Fruit fly (Drosophila melanogaster) whole organism, embryonic: Measurements from ENCODE around the gene CG7789.
A peak's percentile ranks its signal among the peaks of the same experiment; 100 is the strongest.

ENCODE experiments used
- Abd-B ChIP-seq: fragments of 200-800 bp; sonication (Bioruptor generic); optimal IDR thresholded peaks from 2 replicates; lab custom pipeline; 2018; ENCODE audit warnings: missing biosample characterization, mild to moderate bottlenecking, missing genetic modification characterization, moderate library complexity
- Asciz ChIP-seq: fragments of 200-800 bp; sonication (Bioruptor generic); optimal IDR thresholded peaks from 2 replicates; lab custom pipeline; 2017; ENCODE audit warnings: missing biosample characterization, mild to moderate bottlenecking, missing genetic modification characterization, missing genetic modification reagents
- Awh ChIP-seq: fragments of 200-800 bp; sonication (Bioruptor generic); IDR thresholded peaks from 2 replicates; pipeline ENCODE4, ENCODE4 v1.3.6; 2022; ENCODE audit warnings: missing biosample characterization, missing genetic modification characterization
- BEAF-32 ChIP-seq: fragments of 200-800 bp; sonication (Bioruptor generic); optimal IDR thresholded peaks from 3 replicates; lab custom pipeline; 2017; ENCODE audit warnings: missing biosample characterization, missing genetic modification characterization, mild to moderate bottlenecking, moderate library complexity, missing genetic modification reagents
- Bgb ChIP-seq: fragments of 200-800 bp; sonication (Bioruptor generic); IDR thresholded peaks from 2 replicates; pipeline ENCODE4 v1.3.6; 2022; ENCODE audit warnings: missing biosample characterization, missing genetic modification characterization; ENCODE audit not compliant: partially characterized antibody
- CG11456 ChIP-seq: fragments of 200-800 bp; sonication (Bioruptor generic); IDR thresholded peaks from 3 replicates; pipeline ENCODE4 v1.3.6; 2022; ENCODE audit warnings: missing biosample characterization, missing genetic modification characterization
- CG12219 ChIP-seq: fragments of 200-800 bp; sonication (Bioruptor generic); optimal IDR thresholded peaks from 3 replicates; lab custom pipeline; 2018; ENCODE audit warnings: missing biosample characterization, mild to moderate bottlenecking, missing genetic modification characterization
- CG1233 ChIP-seq: fragments of 200-800 bp; sonication (Bioruptor generic); optimal IDR thresholded peaks from 4 replicates; lab custom pipeline; 2018; ENCODE audit warnings: missing biosample characterization, mild to moderate bottlenecking, missing genetic modification characterization
- CG15073 ChIP-seq: fragments of 200-800 bp; sonication (Bioruptor generic); optimal IDR thresholded peaks from 2 replicates; lab custom pipeline; 2016; ENCODE audit warnings: missing biosample characterization, missing genetic modification characterization
- CG16779 ChIP-seq: fragments of 200-800 bp; sonication (Bioruptor generic); IDR thresholded peaks from 2 replicates; pipeline ENCODE4 v1.3.6; 2022; ENCODE audit warnings: missing biosample characterization, missing genetic modification characterization
- CG2875 ChIP-seq: fragments of 200-800 bp; sonication (Bioruptor generic); optimal IDR thresholded peaks from 2 replicates; lab custom pipeline; 2017; ENCODE audit warnings: missing biosample characterization, mild to moderate bottlenecking, missing genetic modification characterization, missing genetic modification reagents
- CG32772 ChIP-seq: fragments of 200-800 bp; sonication (Bioruptor generic); IDR thresholded peaks from 2 replicates; pipeline ENCODE4 v1.3.6; 2022; ENCODE audit warnings: missing biosample characterization, missing genetic modification characterization
- CG3407 ChIP-seq: fragments of 200-800 bp; sonication (Bioruptor generic); optimal IDR thresholded peaks from 2 replicates; lab custom pipeline; 2018; ENCODE audit warnings: missing biosample characterization, mild to moderate bottlenecking, missing genetic modification characterization
- CG4707 ChIP-seq: fragments of 200-800 bp; sonication (Bioruptor generic); optimal IDR thresholded peaks from 2 replicates; lab custom pipeline; 2018; ENCODE audit warnings: missing biosample characterization, mild to moderate bottlenecking, missing genetic modification characterization, moderate library complexity
- CG6791 ChIP-seq: fragments of 200-800 bp; sonication (Bioruptor generic); IDR thresholded peaks from 3 replicates; pipeline ENCODE4 v1.3.6; 2022; ENCODE audit warnings: missing biosample characterization, missing genetic modification characterization; ENCODE audit not compliant: partially characterized antibody
- CG7357 ChIP-seq: fragments of 200-800 bp; sonication (Bioruptor generic); IDR thresholded peaks from 3 replicates; pipeline ENCODE4 v1.3.6; 2022; ENCODE audit warnings: missing biosample characterization, missing genetic modification characterization
- CG9932 ChIP-seq: fragments of 200-800 bp; sonication (Bioruptor generic); IDR thresholded peaks from 2 replicates; pipeline ENCODE4 v1.3.6; 2022; ENCODE audit warnings: missing biosample characterization, missing genetic modification characterization
- D ChIP-seq, 2 experiments: fragments of 200-800 bp in 1 of 2; fragments of >200 bp in 1 of 2; sonication (Bioruptor generic) in 1 of 2; optimal IDR thresholded peaks; 2 replicates in 1 of 2; 3 replicates in 1 of 2; lab custom pipeline; 2017; ENCODE audit warnings: mild to moderate bottlenecking in 1 of 2, missing biosample characterization in 1 of 2, missing genetic modification characterization in 1 of 2, missing genetic modification reagents in 1 of 2
- Dek ChIP-seq: fragments of 200-800 bp; sonication (Bioruptor generic); optimal IDR thresholded peaks from 3 replicates; lab custom pipeline; 2019; ENCODE audit warnings: missing biosample characterization, mild to moderate bottlenecking, missing genetic modification characterization, moderate library complexity
- Elba2 ChIP-seq: fragments of 200-800 bp; sonication (Bioruptor generic); optimal IDR thresholded peaks from 3 replicates; lab custom pipeline; 2016; ENCODE audit warnings: missing biosample characterization, missing genetic modification characterization
- Fer1 ChIP-seq: fragments of 200-800 bp; sonication (Bioruptor generic); optimal IDR thresholded peaks from 2 replicates; lab custom pipeline; 2017; ENCODE audit warnings: missing biosample characterization, mild to moderate bottlenecking, missing genetic modification characterization
- Hmr ChIP-seq: fragments of 200-800 bp; sonication (Bioruptor generic); optimal IDR thresholded peaks from 3 replicates; lab custom pipeline; 2017; ENCODE audit warnings: mild to moderate bottlenecking, missing biosample characterization, missing genetic modification reagents, missing genetic modification characterization
- MBD-R2 ChIP-seq: fragments of 200-800 bp; sonication (Bioruptor generic); IDR thresholded peaks from 2 replicates; pipeline ENCODE4 v1.3.6; 2022; ENCODE audit warnings: missing biosample characterization, missing genetic modification characterization
- Opbp ChIP-seq: fragments of 200-800 bp; sonication (Bioruptor generic); IDR thresholded peaks from 3 replicates; pipeline ENCODE4 v1.3.6; 2022; ENCODE audit warnings: missing biosample characterization, missing genetic modification characterization; ENCODE audit not compliant: partially characterized antibody
- Ssrp ChIP-seq: fragments of 200-800 bp; sonication (Bioruptor generic); optimal IDR thresholded peaks from 2 replicates; lab custom pipeline; 2018; ENCODE audit warnings: missing biosample characterization, mild to moderate bottlenecking, missing genetic modification characterization, moderate library complexity
- ac ChIP-seq: fragments of 200-800 bp; sonication (Bioruptor generic); optimal IDR thresholded peaks from 3 replicates; lab custom pipeline; 2017; ENCODE audit warnings: missing biosample characterization, mild to moderate bottlenecking, missing genetic modification characterization
- ase ChIP-seq: fragments of 200-800 bp; sonication (Bioruptor generic); IDR thresholded peaks from 3 replicates; pipeline ENCODE4 v1.3.6; 2022; ENCODE audit warnings: missing biosample characterization, missing genetic modification characterization
- btn ChIP-seq: fragments of 200-800 bp; sonication (Bioruptor generic); optimal IDR thresholded peaks from 2 replicates; lab custom pipeline; 2016; ENCODE audit warnings: missing biosample characterization, missing genetic modification characterization
- crol ChIP-seq: fragments of 200-800 bp; sonication (Bioruptor generic); IDR thresholded peaks from 2 replicates; pipeline ENCODE4 v1.3.6; 2022; ENCODE audit warnings: missing biosample characterization, missing genetic modification characterization
- da ChIP-seq: fragments of 200-800 bp; sonication (Bioruptor generic); optimal IDR thresholded peaks from 2 replicates; lab custom pipeline; 2016; ENCODE audit warnings: missing biosample characterization, missing genetic modification characterization
- dysf ChIP-seq: fragments of 200-800 bp; sonication (Bioruptor generic); IDR thresholded peaks from 3 replicates; pipeline ENCODE4 v1.3.6; 2022; ENCODE audit warnings: missing biosample characterization, missing genetic modification characterization
- ems ChIP-seq: fragments of 200-800 bp; sonication (Bioruptor generic); optimal IDR thresholded peaks from 3 replicates; lab custom pipeline; 2016; ENCODE audit warnings: missing biosample characterization, missing genetic modification characterization
- ham ChIP-seq: fragments of 200-800 bp; sonication (Bioruptor generic); IDR thresholded peaks from 2 replicates; pipeline ENCODE4 v1.3.6; 2022; ENCODE audit warnings: missing biosample characterization, missing genetic modification characterization
- her ChIP-seq: fragments of 200-800 bp; sonication (Bioruptor generic); optimal IDR thresholded peaks from 2 replicates; lab custom pipeline; 2016; ENCODE audit warnings: missing biosample characterization, missing genetic modification characterization
- kay ChIP-seq: fragments of 200-800 bp; sonication (Bioruptor generic); optimal IDR thresholded peaks from 2 replicates; lab custom pipeline; 2016; ENCODE audit warnings: missing biosample characterization, missing genetic modification characterization
- mld ChIP-seq: fragments of 200-800 bp; sonication (Bioruptor generic); IDR thresholded peaks from 3 replicates; pipeline ENCODE4 v1.3.6; 2022; ENCODE audit warnings: missing biosample characterization, missing genetic modification characterization; ENCODE audit not compliant: partially characterized antibody
- org-1 ChIP-seq: fragments of 200-800 bp; sonication (Bioruptor generic); optimal IDR thresholded peaks from 2 replicates; lab custom pipeline; 2017; ENCODE audit warnings: missing biosample characterization, missing genetic modification characterization
- sc ChIP-seq, 3 experiments: fragments of >200 bp in 2 of 3; fragments of 200-800 bp in 1 of 3; sonication (Bioruptor generic) in 1 of 3; optimal IDR thresholded peaks; 2 replicates in 2 of 3; 3 replicates in 1 of 3; lab custom pipeline; 2017; ENCODE audit warnings: mild to moderate bottlenecking in 1 of 3, missing biosample characterization in 1 of 3, missing genetic modification characterization in 1 of 3, missing genetic modification reagents in 1 of 3
- sim ChIP-seq: fragments of 200-800 bp; sonication (Bioruptor generic); IDR thresholded peaks from 2 replicates; pipeline ENCODE4 v1.3.6; 2022; ENCODE audit warnings: missing biosample characterization, missing genetic modification characterization
- sima ChIP-seq: fragments of 200-800 bp; sonication (Bioruptor generic); optimal IDR thresholded peaks from 2 replicates; lab custom pipeline; 2016; ENCODE audit warnings: missing biosample characterization, missing genetic modification characterization
- slbo ChIP-seq: fragments of 200-800 bp; sonication (Bioruptor generic); IDR thresholded peaks from 2 replicates; pipeline ENCODE4 v1.3.6; 2022; ENCODE audit warnings: missing biosample characterization, missing genetic modification characterization
- slou ChIP-seq: fragments of 200-800 bp; sonication (Bioruptor generic); optimal IDR thresholded peaks from 3 replicates; lab custom pipeline; 2016; ENCODE audit warnings: missing biosample characterization, missing genetic modification characterization
- sqz ChIP-seq: fragments of 200-800 bp; sonication (Bioruptor generic); optimal IDR thresholded peaks from 3 replicates; lab custom pipeline; 2018; ENCODE audit warnings: missing biosample characterization, mild to moderate bottlenecking, missing genetic modification characterization
- ssp ChIP-seq: fragments of 200-800 bp; sonication (Bioruptor generic); IDR thresholded peaks from 2 replicates; pipeline ENCODE4 v1.3.6; 2022; ENCODE audit warnings: missing biosample characterization, missing genetic modification characterization
- tll ChIP-seq, 2 experiments: fragments of 200-800 bp in 1 of 2; fragments of >200 bp in 1 of 2; sonication (Bioruptor generic) in 1 of 2; optimal IDR thresholded peaks; 2 replicates each; lab custom pipeline; 2017 to 2019; ENCODE audit warnings: missing biosample characterization in 2 of 2, missing genetic modification characterization in 2 of 2, mild to moderate bottlenecking in 1 of 2, moderate library complexity in 1 of 2
- twi ChIP-seq: fragments of 200-800 bp; optimal IDR thresholded peaks from 2 replicates; lab custom pipeline; 2019; ENCODE audit warnings: missing biosample characterization, mild to moderate bottlenecking, missing genetic modification characterization, moderate library complexity
- wdn ChIP-seq: fragments of 200-800 bp; sonication (Bioruptor generic); IDR thresholded peaks from 2 replicates; pipeline ENCODE4 v1.3.6; 2022; ENCODE audit warnings: missing biosample characterization, missing genetic modification characterization
- wek ChIP-seq: fragments of 200-800 bp; sonication (Bioruptor generic); optimal IDR thresholded peaks from 3 replicates; lab custom pipeline; 2018; ENCODE audit warnings: missing biosample characterization, mild to moderate bottlenecking, missing genetic modification characterization, moderate library complexity
- yki ChIP-seq: fragments of >200 bp; optimal IDR thresholded peaks from 3 replicates; lab custom pipeline; 2018
- zf30C ChIP-seq: fragments of 200-800 bp; sonication (Bioruptor generic); optimal IDR thresholded peaks from 3 replicates; lab custom pipeline; 2018; ENCODE audit warnings: missing biosample characterization, mild to moderate bottlenecking, missing genetic modification characterization

The CG7789 gene

dm6 chr3R:29771645-29772089 lies 31.3 kb upstream of the CG7789 start (continued):
- TF ChIP-seq CG4707 (GFP tag; lab: Kevin White, UChicago) (peak; percentile 67), sima (GFP tag; lab: Kevin White, UChicago) (no peak), org-1 (GFP tag; lab: Kevin White, UChicago) (no peak), tll (GFP tag; optimal IDR thresholded peaks at IDR 0.05; lab: Kevin White, UChicago) (no peak), zf30C (no peak), CG12219 (GFP tag; lab: Kevin White, UChicago) (no peak), wek (GFP tag; lab: Kevin White, UChicago) (peak; percentile 83), Abd-B (GFP tag; lab: Kevin White, UChicago) (no peak), ssp (GFP tag; lab: Robert Waterston, UW) (no peak), Asciz (GFP tag; lab: Kevin White, UChicago) (no peak), Fer1 (GFP tag; lab: Kevin White, UChicago) (peak; percentile 44), CG9932 (GFP tag; lab: Robert Waterston, UW) (no peak), CG6791 (GFP tag; lab: Robert Waterston, UW) (peak; percentile 6; the same call in 2 of the 3 replicates), ems (GFP tag; lab: Kevin White, UChicago) (no peak), Bgb (GFP tag; lab: Robert Waterston, UW) (peak; percentile 82; the same call in 1 of the 2 replicates), wdn (GFP tag; lab: Robert Waterston, UW) (no peak), Elba2 (no peak), Dek (no peak), yki (lab: Kevin White, UChicago) (no peak), da (GFP tag; lab: Kevin White, UChicago) (no peak), mld (GFP tag; lab: Robert Waterston, UW) (no peak), Awh (GFP tag; lab: Robert Waterston, UW) (no peak), ac (GFP tag; lab: Kevin White, UChicago) (no peak), CG16779 (GFP tag; lab: Robert Waterston, UW) (no peak), CG15073 (no peak), sim (GFP tag; lab: Robert Waterston, UW) (0 out of 2 replicates have a peak, but pooled peaks have one; percentile 12), CG2875 (GFP tag; lab: Kevin White, UChicago) (peak; percentile 45), CG1233 (GFP tag; lab: Kevin White, UChicago) (no peak), CG3407 (GFP tag; lab: Kevin White, UChicago) (no peak), crol (GFP tag; lab: Robert Waterston, UW) (peak; percentile 96), ase (GFP tag; lab: Robert Waterston, UW) (no peak), sqz (GFP tag; lab: Kevin White, UChicago) (no peak), slbo (GFP tag; lab: Robert Waterston, UW) (no peak), CG11456 (GFP tag; lab: Robert Waterston, UW) (no peak), twi (peak; percentile 80), sc (optimal IDR thresholded peaks at IDR 0.05; lab: Kevin White, UChicago) (no peak), sc (GFP tag; optimal IDR thresholded peaks at IDR 0.05; lab: Kevin White, UChicago) (no peak), her (GFP tag; lab: Kevin White, UChicago) (peak; percentile 46), ham (no peak), kay (GFP tag; lab: Kevin White, UChicago) (peak; percentile 99), CG32772 (GFP tag; lab: Robert Waterston, UW) (no peak), BEAF-32 (GFP tag; lab: Kevin White, UChicago) (no peak), D (optimal IDR thresholded peaks at IDR 0.05; lab: Kevin White, UChicago) (no peak), D (GFP tag; optimal IDR thresholded peaks at IDR 0.05; lab: Kevin White, UChicago) (no peak), btn (GFP tag; lab: Kevin White, UChicago) (no peak), Hmr (GFP tag; lab: Kevin White, UChicago) (peak; percentile 48), Opbp (0 out of 3 replicates have a peak, but pooled peaks have one; percentile 13), dysf (no peak), Ssrp (tag; lab: Kevin White, UChicago) (no peak), CG7357 (GFP tag; lab: Robert Waterston, UW) (no peak), MBD-R2 (GFP tag; lab: Robert Waterston, UW) (no peak), slou (GFP tag; lab: Kevin White, UChicago) (no peak)
